Fruit fly (Drosophila melanogaster) whole organism, embryonic: ENCODE measurements around the gene Atu.

ENCODE experiments used
- CG10959 ChIP-seq: fragments of 200-800 bp; sonication (Bioruptor generic); IDR thresholded peaks from 2 replicates; pipeline ENCODE4 v1.3.6; 2022; ENCODE audit warnings: missing biosample characterization, missing genetic modification characterization
- CG11247 ChIP-seq: fragments of 200-800 bp; sonication (Bioruptor generic); IDR thresholded peaks from 2 replicates; pipeline ENCODE4 v1.3.6; 2022; ENCODE audit warnings: missing biosample characterization, missing genetic modification characterization
- CG1233 ChIP-seq: fragments of 200-800 bp; sonication (Bioruptor generic); optimal IDR thresholded peaks from 4 replicates; lab custom pipeline; 2018; ENCODE audit warnings: missing biosample characterization, mild to moderate bottlenecking, missing genetic modification characterization
- CG14965 ChIP-seq: fragments of 200-800 bp; sonication (Bioruptor generic); optimal IDR thresholded peaks from 2 replicates; lab custom pipeline; 2016; ENCODE audit warnings: missing biosample characterization, missing genetic modification characterization, borderline replicate concordance
- CG15011 ChIP-seq: fragments of 200-800 bp; sonication (Bioruptor generic); optimal IDR thresholded peaks from 3 replicates; lab custom pipeline; 2018; ENCODE audit warnings: missing biosample characterization, mild to moderate bottlenecking, missing genetic modification characterization
- CG16815 ChIP-seq: fragments of 200-800 bp; sonication (Bioruptor generic); optimal IDR thresholded peaks from 3 replicates; lab custom pipeline; 2017; ENCODE audit warnings: missing biosample characterization, mild to moderate bottlenecking, missing genetic modification characterization
- CG16863 ChIP-seq: fragments of 200-800 bp; sonication (Bioruptor generic); optimal IDR thresholded peaks from 3 replicates; lab custom pipeline; 2016; ENCODE audit warnings: missing biosample characterization, missing genetic modification characterization
- CG17568 ChIP-seq: fragments of 200-800 bp; sonication (Bioruptor generic); optimal IDR thresholded peaks from 2 replicates; lab custom pipeline; 2018; ENCODE audit warnings: missing biosample characterization, mild to moderate bottlenecking, missing genetic modification characterization, moderate library complexity
- CG2116 ChIP-seq: fragments of 200-800 bp; sonication (Bioruptor generic); optimal IDR thresholded peaks from 3 replicates; lab custom pipeline; 2018; ENCODE audit warnings: missing biosample characterization, mild to moderate bottlenecking, missing genetic modification characterization
- CG31365 ChIP-seq: fragments of 200-800 bp; sonication (Bioruptor generic); optimal IDR thresholded peaks from 2 replicates; lab custom pipeline; 2018; ENCODE audit warnings: missing biosample characterization, mild to moderate bottlenecking, missing genetic modification characterization
- CG3163 ChIP-seq: fragments of 200-800 bp; sonication (Bioruptor generic); optimal IDR thresholded peaks from 3 replicates; lab custom pipeline; 2016; ENCODE audit warnings: missing biosample characterization, missing genetic modification characterization
- CG32772 ChIP-seq: fragments of 200-800 bp; sonication (Bioruptor generic); IDR thresholded peaks from 2 replicates; pipeline ENCODE4 v1.3.6; 2022; ENCODE audit warnings: missing biosample characterization, missing genetic modification characterization
- CG34422 ChIP-seq: fragments of 200-800 bp; sonication (Bioruptor generic); IDR thresholded peaks from 3 replicates; pipeline ENCODE4 v1.3.6; 2022; ENCODE audit warnings: missing biosample characterization, missing genetic modification characterization
- CG4360 ChIP-seq: fragments of 200-800 bp; sonication (Bioruptor generic); IDR thresholded peaks from 2 replicates; pipeline ENCODE4 v1.3.6; 2022; ENCODE audit warnings: missing biosample characterization, missing genetic modification characterization
- CG5180 ChIP-seq: fragments of 200-800 bp; sonication (Bioruptor generic); optimal IDR thresholded peaks from 3 replicates; lab custom pipeline; 2017; ENCODE audit warnings: missing biosample characterization, missing genetic modification characterization, mild to moderate bottlenecking, moderate library complexity, missing genetic modification reagents
- CG5245 ChIP-seq: fragments of 200-800 bp; sonication (Bioruptor generic); optimal IDR thresholded peaks from 3 replicates; lab custom pipeline; 2016; ENCODE audit warnings: missing biosample characterization, missing genetic modification characterization
- CG6254 ChIP-seq: fragments of 200-800 bp; sonication (Bioruptor generic); optimal IDR thresholded peaks from 3 replicates; lab custom pipeline; 2017; ENCODE audit warnings: mild to moderate bottlenecking, missing biosample characterization, missing genetic modification reagents, missing genetic modification characterization
- CG7357 ChIP-seq: fragments of 200-800 bp; sonication (Bioruptor generic); IDR thresholded peaks from 3 replicates; pipeline ENCODE4 v1.3.6; 2022; ENCODE audit warnings: missing biosample characterization, missing genetic modification characterization
- CG9817 ChIP-seq: fragments of 200-800 bp; sonication (Bioruptor generic); optimal IDR thresholded peaks from 2 replicates; lab custom pipeline; 2018; ENCODE audit warnings: missing biosample characterization, mild to moderate bottlenecking, missing genetic modification characterization, moderate library complexity
- E2f2 ChIP-seq: fragments of 200-800 bp; sonication (Bioruptor generic); IDR thresholded peaks from 2 replicates; pipeline ENCODE4 v1.3.6; 2022; ENCODE audit warnings: missing biosample characterization, missing genetic modification characterization
- Eip74EF ChIP-seq, 2 experiments: fragments of 200-800 bp in 1 of 2; fragments of >200 bp in 1 of 2; sonication (Bioruptor generic) in 1 of 2; optimal IDR thresholded peaks; 2 replicates each; lab custom pipeline; 2017 to 2019; ENCODE audit warnings: missing biosample characterization in 2 of 2, missing genetic modification characterization in 2 of 2, mild to moderate bottlenecking in 1 of 2, moderate library complexity in 1 of 2
- HmgD ChIP-seq: fragments of 200-800 bp; sonication (Bioruptor generic); optimal IDR thresholded peaks from 3 replicates; lab custom pipeline; 2016; ENCODE audit warnings: missing biosample characterization, missing genetic modification characterization
- Hr3 ChIP-seq: fragments of 200-800 bp; sonication (Bioruptor generic); optimal IDR thresholded peaks from 3 replicates; lab custom pipeline; 2016; ENCODE audit warnings: missing biosample characterization, missing genetic modification characterization
- Lim3 ChIP-seq: fragments of 200-800 bp; sonication (Bioruptor generic); IDR thresholded peaks from 2 replicates; pipeline ENCODE4 v1.3.6; 2022; ENCODE audit warnings: missing biosample characterization, missing genetic modification characterization
- Meics ChIP-seq: fragments of 200-800 bp; sonication (Bioruptor generic); optimal IDR thresholded peaks from 2 replicates; lab custom pipeline; 2017; ENCODE audit warnings: missing biosample characterization, mild to moderate bottlenecking, missing genetic modification characterization
- Nf-YB ChIP-seq: fragments of 200-800 bp; sonication (Bioruptor generic); optimal IDR thresholded peaks from 3 replicates; lab custom pipeline; 2019; ENCODE audit warnings: missing biosample characterization, mild to moderate bottlenecking, missing genetic modification characterization, moderate library complexity
- NfI ChIP-seq: fragments of 200-800 bp; sonication (Bioruptor generic); optimal IDR thresholded peaks from 3 replicates; lab custom pipeline; 2018; ENCODE audit warnings: missing biosample characterization, mild to moderate bottlenecking, missing genetic modification characterization, moderate library complexity
- Sox100B ChIP-seq: fragments of 200-800 bp; sonication (Bioruptor generic); optimal IDR thresholded peaks from 3 replicates; lab custom pipeline; 2018; ENCODE audit warnings: missing biosample characterization, mild to moderate bottlenecking, missing genetic modification characterization
- Sox102F ChIP-seq: fragments of 200-800 bp; sonication (Bioruptor generic); optimal IDR thresholded peaks from 2 replicates; lab custom pipeline; 2018; ENCODE audit warnings: missing biosample characterization, mild to moderate bottlenecking, missing genetic modification characterization, moderate library complexity
- Sry-δ ChIP-seq: fragments of 200-800 bp; sonication (Bioruptor generic); optimal IDR thresholded peaks from 2 replicates; lab custom pipeline; 2016; ENCODE audit warnings: missing biosample characterization, missing genetic modification characterization
- Ssrp ChIP-seq: fragments of 200-800 bp; sonication (Bioruptor generic); optimal IDR thresholded peaks from 2 replicates; lab custom pipeline; 2018; ENCODE audit warnings: missing biosample characterization, mild to moderate bottlenecking, missing genetic modification characterization, moderate library complexity
- Trl ChIP-seq, 3 experiments: fragments of >200 bp in 2 of 3; fragments of 200-800 bp in 1 of 3; sonication (Bioruptor generic) in 1 of 3; optimal IDR thresholded peaks; 2 replicates in 1 of 3; 3 replicates in 2 of 3; lab custom pipeline; 2016 to 2017; ENCODE audit warnings: missing biosample characterization in 1 of 3, missing genetic modification characterization in 1 of 3
- Xrp1 ChIP-seq: fragments of 200-800 bp; sonication (Bioruptor generic); IDR thresholded peaks from 2 replicates; pipeline ENCODE4 v1.3.6; 2022; ENCODE audit warnings: missing biosample characterization, missing genetic modification characterization
- aop ChIP-seq: fragments of 200-800 bp; sonication (Bioruptor generic); IDR thresholded peaks from 2 replicates; pipeline ENCODE4 v1.3.6; 2022; ENCODE audit warnings: missing biosample characterization, missing genetic modification characterization
- bcd ChIP-seq: fragments of 200-800 bp; sonication (Bioruptor generic); optimal IDR thresholded peaks from 2 replicates; lab custom pipeline; 2017; ENCODE audit warnings: missing biosample characterization, mild to moderate bottlenecking, missing genetic modification characterization
- bowl ChIP-seq: fragments of 200-800 bp; sonication (Bioruptor generic); IDR thresholded peaks from 2 replicates; pipeline ENCODE4 v1.3.6; 2022; ENCODE audit warnings: missing biosample characterization, missing genetic modification characterization
- br ChIP-seq: fragments of >200 bp; optimal IDR thresholded peaks from 2 replicates; lab custom pipeline; 2017
- dysf ChIP-seq: fragments of 200-800 bp; sonication (Bioruptor generic); IDR thresholded peaks from 3 replicates; pipeline ENCODE4 v1.3.6; 2022; ENCODE audit warnings: missing biosample characterization, missing genetic modification characterization
- en ChIP-seq: fragments of 200-800 bp; sonication (Bioruptor generic); optimal IDR thresholded peaks from 2 replicates; lab custom pipeline; 2016; ENCODE audit warnings: missing biosample characterization, missing genetic modification characterization
- h ChIP-seq: fragments of >200 bp; optimal IDR thresholded peaks from 2 replicates; lab custom pipeline; 2017
- inv ChIP-seq: fragments of 200-800 bp; sonication (Bioruptor generic); IDR thresholded peaks from 2 replicates; pipeline ENCODE4 v1.3.6; 2022; ENCODE audit warnings: missing biosample characterization, missing genetic modification characterization; ENCODE audit not compliant: partially characterized antibody
- mld ChIP-seq: fragments of 200-800 bp; sonication (Bioruptor generic); IDR thresholded peaks from 3 replicates; pipeline ENCODE4 v1.3.6; 2022; ENCODE audit warnings: missing biosample characterization, missing genetic modification characterization; ENCODE audit not compliant: partially characterized antibody
- nmo ChIP-seq: fragments of 200-800 bp; sonication (Bioruptor generic); optimal IDR thresholded peaks from 2 replicates; lab custom pipeline; 2018; ENCODE audit warnings: missing biosample characterization, mild to moderate bottlenecking, missing genetic modification characterization, moderate library complexity
- sd ChIP-seq: fragments of 200-800 bp; sonication (Bioruptor generic); optimal IDR thresholded peaks from 3 replicates; lab custom pipeline; 2018; ENCODE audit warnings: missing biosample characterization, mild to moderate bottlenecking, missing genetic modification characterization, moderate library complexity
- sens ChIP-seq: fragments of 200-800 bp; sonication (Bioruptor generic); peaks from one replicate; lab custom pipeline; 2016; ENCODE audit warnings: missing biosample characterization, missing genetic modification characterization
- stwl ChIP-seq: fragments of 200-800 bp; sonication (Bioruptor generic); optimal IDR thresholded peaks from 3 replicates; lab custom pipeline; 2018; ENCODE audit warnings: missing biosample characterization, mild to moderate bottlenecking, missing genetic modification characterization, moderate library complexity
- toy ChIP-seq: fragments of 200-800 bp; sonication (Bioruptor generic); IDR thresholded peaks from 2 replicates; pipeline ENCODE4 v1.3.6; 2022; ENCODE audit warnings: missing biosample characterization, missing genetic modification characterization
- twi ChIP-seq: fragments of 200-800 bp; optimal IDR thresholded peaks from 2 replicates; lab custom pipeline; 2019; ENCODE audit warnings: missing biosample characterization, mild to moderate bottlenecking, missing genetic modification characterization, moderate library complexity
- vnd ChIP-seq: fragments of 200-800 bp; sonication (Bioruptor generic); IDR thresholded peaks from 3 replicates; pipeline ENCODE4 v1.3.6; 2022; ENCODE audit warnings: missing biosample characterization, missing genetic modification characterization; ENCODE audit not compliant: partially characterized antibody
- wdn ChIP-seq: fragments of 200-800 bp; sonication (Bioruptor generic); IDR thresholded peaks from 2 replicates; pipeline ENCODE4 v1.3.6; 2022; ENCODE audit warnings: missing biosample characterization, missing genetic modification characterization

The Atu gene

dm6 chr3R:5624115-5624878 lies 11.1 kb downstream of the Atu start, which contains the start of the genes Dph4, Spec2 and RpL13A (continued):
- TF ChIP-seq CG32772 (GFP tag; lab: Robert Waterston, UW) (no peak), CG11247 (no peak), CG3163 (GFP tag; lab: Kevin White, UChicago) (peak; percentile 84), CG6254 (peak; percentile 77), CG1233 (GFP tag; lab: Kevin White, UChicago) (peak; percentile 96), toy (GFP tag; lab: Robert Waterston, UW) (no peak), nmo (GFP tag; lab: Kevin White, UChicago) (peak; percentile 86), CG15011 (GFP tag; lab: Kevin White, UChicago) (peak; percentile 91), Trl (optimal IDR thresholded peaks at IDR 0.05; lab: Kevin White, UChicago) (no peak), Trl (GFP tag; optimal IDR thresholded peaks at IDR 0.05; lab: Kevin White, UChicago) (peak; percentile 94), bcd (GFP tag; lab: Kevin White, UChicago) (peak; percentile 96), CG2116 (peak; percentile 100), Meics (GFP tag; lab: Kevin White, UChicago) (peak; percentile 97), NfI (GFP tag; lab: Kevin White, UChicago) (peak; percentile 97), sens (peak; percentile 98), CG5245 (GFP tag; lab: Kevin White, UChicago) (peak; percentile 86), bowl (no peak), en (GFP tag; lab: Kevin White, UChicago) (peak; percentile 92), Hr3 (peak; percentile 73), Xrp1 (GFP tag; lab: Robert Waterston, UW) (no peak), Lim3 (no peak), CG14965 (GFP tag; lab: Kevin White, UChicago) (peak; percentile 83), vnd (GFP tag; lab: Robert Waterston, UW) (no peak), CG34422 (GFP tag; lab: Robert Waterston, UW) (no peak), aop (GFP tag; lab: Robert Waterston, UW) (no peak), sd (tag; lab: Kevin White, UChicago) (no peak), CG31365 (tag; lab: Kevin White, UChicago) (peak; percentile 87), CG16863 (GFP tag; lab: Kevin White, UChicago) (peak; percentile 86), Sox102F (GFP tag; lab: Kevin White, UChicago) (no peak), twi (tag; lab: Kevin White, UChicago) (peak; percentile 82), CG17568 (GFP tag; lab: Kevin White, UChicago) (peak; percentile 88), HmgD (peak; percentile 86), CG16815 (GFP tag; lab: Kevin White, UChicago) (peak; percentile 71), CG9817 (tag; lab: Kevin White, UChicago) (peak; percentile 90), wdn (GFP tag; lab: Robert Waterston, UW) (no peak), Sox100B (GFP tag; lab: Kevin White, UChicago) (peak; percentile 90), E2f2 (GFP tag; lab: Robert Waterston, UW) (no peak), CG5180 (GFP tag; lab: Kevin White, UChicago) (peak; percentile 82), Eip74EF (GFP tag; optimal IDR thresholded peaks at IDR 0.05; lab: Kevin White, UChicago) (peak in 1 of 2 experiments; percentile 79), stwl (tag; lab: Kevin White, UChicago) (peak; percentile 75), CG4360 (no peak), inv (no peak), Nf-YB (GFP tag; lab: Kevin White, UChicago) (peak; percentile 80), Sry-δ (peak; percentile 99), dysf (GFP tag; lab: Robert Waterston, UW) (no peak), mld (GFP tag; lab: Robert Waterston, UW) (no peak), h (lab: Kevin White, UChicago) (no peak), br (lab: Kevin White, UChicago) (no peak), Ssrp (tag; lab: Kevin White, UChicago) (peak; percentile 48), CG7357 (no peak), CG10959 (GFP tag; lab: Robert Waterston, UW) (no peak)
